Fruit fly (Drosophila melanogaster): Measurements from ENCODE around the gene OXA1L.

The OXA1L gene

dm6 chr3L:10844548-10845530 is 41.4 kb downstream of the OXA1L start (continued):
- TF ChIP-seq chinmo (GFP tag; IDR thresholded peaks at IDR 0.05; ENCODE audit: partially characterized antibody), result no peak
- peak; percentile 53 for TF ChIP-seq CG12391 (tag; optimal IDR thresholded peaks at IDR 0.05)
- TF ChIP-seq Deaf1 (tag; optimal IDR thresholded peaks at IDR 0.05), result no peak
- no peak for TF ChIP-seq CG1647 (GFP tag; optimal IDR thresholded peaks at IDR 0.05)
- no peak for TF ChIP-seq CG13287 (GFP tag; IDR thresholded peaks at IDR 0.05; ENCODE audit: partially characterized antibody)
- TF ChIP-seq CG30403 (GFP tag; optimal IDR thresholded peaks at IDR 0.05), result peak; percentile 53
- TF ChIP-seq CG14441 (GFP tag; IDR thresholded peaks at IDR 0.05), result peak; percentile 33; the same call in 1 of the 2 replicates
- TF ChIP-seq CG12744 (GFP tag; optimal IDR thresholded peaks at IDR 0.05), result no peak
- TF ChIP-seq CG4854 (GFP tag; optimal IDR thresholded peaks at IDR 0.05), result no peak
- peak; percentile 95 for TF ChIP-seq sens (GFP tag)
- no peak for TF ChIP-seq tx (GFP tag; optimal IDR thresholded peaks at IDR 0.05)
- no peak for TF ChIP-seq sima (GFP tag; optimal IDR thresholded peaks at IDR 0.05)
- TF ChIP-seq sug (tag; optimal IDR thresholded peaks at IDR 0.05), result no peak
- TF ChIP-seq CG10979 (tag; optimal IDR thresholded peaks at IDR 0.05), result peak; percentile 80
- TF ChIP-seq pho (GFP tag; optimal IDR thresholded peaks at IDR 0.05), result no peak
- TF ChIP-seq unpg (GFP tag; optimal IDR thresholded peaks at IDR 0.05), result peak; percentile 34
- peak; percentile 41 for TF ChIP-seq bab2 (GFP tag; optimal IDR thresholded peaks at IDR 0.05)
- TF ChIP-seq Mes4 (GFP tag; optimal IDR thresholded peaks at IDR 0.05), result peak; percentile 27
- no peak for TF ChIP-seq tll (GFP tag; optimal IDR thresholded peaks at IDR 0.05)
- peak; percentile 55 for TF ChIP-seq Chrac-16 (GFP tag; optimal IDR thresholded peaks at IDR 0.05)
- TF ChIP-seq CG42726 (GFP tag; IDR thresholded peaks at IDR 0.05; ENCODE audit: partially characterized antibody), result no peak; the same call in 1 of the 2 replicates
- TF ChIP-seq Elba2 (GFP tag; optimal IDR thresholded peaks at IDR 0.05), result no peak
- no peak for TF ChIP-seq sr (GFP tag; IDR thresholded peaks at IDR 0.05)
- TF ChIP-seq nom (GFP tag; optimal IDR thresholded peaks at IDR 0.05), result no peak
- TF ChIP-seq CHES-1-like (GFP tag; optimal IDR thresholded peaks at IDR 0.05), result no peak
- TF ChIP-seq CG3065 (GFP tag; optimal IDR thresholded peaks at IDR 0.05), result no peak
- no peak for TF ChIP-seq vfl (GFP tag; optimal IDR thresholded peaks at IDR 0.05)
- no peak for TF ChIP-seq Nf-YC (tag; optimal IDR thresholded peaks at IDR 0.05)
- TF ChIP-seq dysf (GFP tag; IDR thresholded peaks at IDR 0.05), result 0 out of 3 replicates have a peak, but pooled peaks have one; percentile 24
- TF ChIP-seq Antp (GFP tag; optimal IDR thresholded peaks at IDR 0.05), result no peak
- TF ChIP-seq CG17612 (GFP tag; IDR thresholded peaks at IDR 0.05), result no peak
- TF ChIP-seq Dll (GFP tag; IDR thresholded peaks at IDR 0.05; ENCODE audit: partially characterized antibody), result no peak
- TF ChIP-seq ase (GFP tag; IDR thresholded peaks at IDR 0.05), result no peak
- TF ChIP-seq HLH54F (GFP tag; optimal IDR thresholded peaks at IDR 0.05), result no peak
- no peak for TF ChIP-seq hb (GFP tag; IDR thresholded peaks at IDR 0.05; ENCODE audit: partially characterized antibody)
- TF ChIP-seq H15 (GFP tag; IDR thresholded peaks at IDR 0.05), result no peak
- TF ChIP-seq Doc2 (GFP tag; IDR thresholded peaks at IDR 0.05), result no peak
- peak; percentile 2 for TF ChIP-seq CG12299 (tag; optimal IDR thresholded peaks at IDR 0.05)
- TF ChIP-seq HHEX (GFP tag; optimal IDR thresholded peaks at IDR 0.05), result peak; percentile 21
- no peak for TF ChIP-seq eyg (GFP tag; optimal IDR thresholded peaks at IDR 0.05)
- no peak for TF ChIP-seq CG1024 (GFP tag; IDR thresholded peaks at IDR 0.05)
- TF ChIP-seq kah (GFP tag; optimal IDR thresholded peaks at IDR 0.05), result no peak
- TF ChIP-seq Adf1 (GFP tag; IDR thresholded peaks at IDR 0.05), result no peak
- no peak for TF ChIP-seq ash1 (GFP tag; optimal IDR thresholded peaks at IDR 0.05)
- TF ChIP-seq ERR (GFP tag; optimal IDR thresholded peaks at IDR 0.05), result no peak
- peak; percentile 58 for TF ChIP-seq CG8290 (GFP tag; optimal IDR thresholded peaks at IDR 0.05)
- peak in 1 of 2 experiments; percentile 39 for TF ChIP-seq CG8290 (tag; optimal IDR thresholded peaks at IDR 0.05)
- peak; percentile 80 for TF ChIP-seq CG2712 (tag; optimal IDR thresholded peaks at IDR 0.05)
- TF ChIP-seq shn (GFP tag; optimal IDR thresholded peaks at IDR 0.05), result peak; percentile 56
